Fruit fly (Drosophila melanogaster) whole organism, embryonic: Measurements from ENCODE around the gene CG2816.

Experiments used
- CG10274 ChIP-seq: fragments of 200-800 bp; sonication (Bioruptor generic); optimal IDR thresholded peaks from 3 replicates; lab custom pipeline; 2017; ENCODE audit warnings: missing biosample characterization, mild to moderate bottlenecking, missing genetic modification characterization
- CG12391 ChIP-seq: fragments of 200-800 bp; sonication (Bioruptor generic); optimal IDR thresholded peaks from 3 replicates; lab custom pipeline; 2018; ENCODE audit warnings: missing biosample characterization, mild to moderate bottlenecking, missing genetic modification characterization, moderate library complexity
- CG14050 ChIP-seq: fragments of 200-800 bp; sonication (Bioruptor generic); IDR thresholded peaks from 3 replicates; pipeline ENCODE4 v1.3.6; 2022; ENCODE audit warnings: missing biosample characterization, missing genetic modification characterization
- CG15269 ChIP-seq: fragments of 200-800 bp; sonication (Bioruptor generic); optimal IDR thresholded peaks from 2 replicates; lab custom pipeline; 2018; ENCODE audit warnings: missing biosample characterization, mild to moderate bottlenecking, missing genetic modification characterization, moderate library complexity
- CG1529 ChIP-seq: fragments of 200-800 bp; sonication (Bioruptor generic); optimal IDR thresholded peaks from 3 replicates; lab custom pipeline; 2018; ENCODE audit warnings: missing biosample characterization, missing genetic modification characterization
- CG15514 ChIP-seq: fragments of 200-800 bp; sonication (Bioruptor generic); optimal IDR thresholded peaks from 3 replicates; lab custom pipeline; 2017; ENCODE audit warnings: missing biosample characterization, missing genetic modification characterization, mild to moderate bottlenecking, moderate library complexity, missing genetic modification reagents
- CG16813 ChIP-seq: fragments of 200-800 bp; sonication (Bioruptor generic); IDR thresholded peaks from 3 replicates; pipeline ENCODE4 v1.3.6; 2022; ENCODE audit warnings: missing biosample characterization, missing genetic modification characterization; ENCODE audit not compliant: partially characterized antibody
- CG17186 ChIP-seq: fragments of 200-800 bp; sonication (Bioruptor generic); optimal IDR thresholded peaks from 3 replicates; lab custom pipeline; 2017; ENCODE audit warnings: missing biosample characterization, missing genetic modification reagents, missing genetic modification characterization
- CG17328 ChIP-seq: fragments of 200-800 bp; sonication (Bioruptor generic); IDR thresholded peaks from 2 replicates; pipeline ENCODE4 v1.3.6; 2022; ENCODE audit warnings: missing biosample characterization, missing genetic modification characterization
- CG17361 ChIP-seq: fragments of 200-800 bp; sonication (Bioruptor generic); IDR thresholded peaks from 3 replicates; pipeline ENCODE4 v1.3.6; 2022; ENCODE audit warnings: missing biosample characterization, missing genetic modification characterization
- CG17612 ChIP-seq: fragments of 200-800 bp; sonication (Bioruptor generic); IDR thresholded peaks from 2 replicates; pipeline ENCODE4 v1.3.6; 2022; ENCODE audit warnings: missing biosample characterization, missing genetic modification characterization
- CG3163 ChIP-seq: fragments of 200-800 bp; sonication (Bioruptor generic); optimal IDR thresholded peaks from 3 replicates; lab custom pipeline; 2016; ENCODE audit warnings: missing biosample characterization, missing genetic modification characterization
- CG3407 ChIP-seq: fragments of 200-800 bp; sonication (Bioruptor generic); optimal IDR thresholded peaks from 2 replicates; lab custom pipeline; 2018; ENCODE audit warnings: missing biosample characterization, mild to moderate bottlenecking, missing genetic modification characterization
- CG4617 ChIP-seq: fragments of 200-800 bp; sonication (Bioruptor generic); optimal IDR thresholded peaks from 3 replicates; lab custom pipeline; 2016; ENCODE audit warnings: missing biosample characterization, missing genetic modification characterization, borderline replicate concordance
- CG5245 ChIP-seq: fragments of 200-800 bp; sonication (Bioruptor generic); optimal IDR thresholded peaks from 3 replicates; lab custom pipeline; 2016; ENCODE audit warnings: missing biosample characterization, missing genetic modification characterization
- CG6654 ChIP-seq: fragments of 200-800 bp; sonication (Bioruptor generic); optimal IDR thresholded peaks from 2 replicates; lab custom pipeline; 2017; ENCODE audit warnings: missing biosample characterization, mild to moderate bottlenecking, missing genetic modification characterization
- CG6854 ChIP-seq: fragments of 200-800 bp; sonication (Bioruptor generic); optimal IDR thresholded peaks from 3 replicates; lab custom pipeline; 2017; ENCODE audit warnings: missing biosample characterization, mild to moderate bottlenecking, missing genetic modification characterization
- CG7357 ChIP-seq: fragments of 200-800 bp; sonication (Bioruptor generic); IDR thresholded peaks from 3 replicates; pipeline ENCODE4 v1.3.6; 2022; ENCODE audit warnings: missing biosample characterization, missing genetic modification characterization
- CG7987 ChIP-seq: fragments of 200-800 bp; sonication (Bioruptor generic); optimal IDR thresholded peaks from 2 replicates; lab custom pipeline; 2018; ENCODE audit warnings: missing biosample characterization, mild to moderate bottlenecking, missing genetic modification characterization, moderate library complexity
- CTCF ChIP-seq: fragments of 200-800 bp; sonication (Bioruptor generic); optimal IDR thresholded peaks from 2 replicates; lab custom pipeline; 2017; ENCODE audit warnings: missing biosample characterization, mild to moderate bottlenecking, missing genetic modification characterization, moderate library complexity
- Dfd ChIP-seq, 2 experiments: fragments of >200 bp; optimal IDR thresholded peaks; 2 replicates each; lab custom pipeline; 2017; ENCODE audit warnings: missing biosample characterization in 2 of 2, missing genetic modification characterization in 2 of 2
- E2f2 ChIP-seq: fragments of 200-800 bp; sonication (Bioruptor generic); IDR thresholded peaks from 2 replicates; pipeline ENCODE4 v1.3.6; 2022; ENCODE audit warnings: missing biosample characterization, missing genetic modification characterization
- Eip74EF ChIP-seq, 2 experiments: fragments of 200-800 bp in 1 of 2; fragments of >200 bp in 1 of 2; sonication (Bioruptor generic) in 1 of 2; optimal IDR thresholded peaks; 2 replicates each; lab custom pipeline; 2017 to 2019; ENCODE audit warnings: missing biosample characterization in 2 of 2, missing genetic modification characterization in 2 of 2, mild to moderate bottlenecking in 1 of 2, moderate library complexity in 1 of 2
- Hr3 ChIP-seq: fragments of 200-800 bp; sonication (Bioruptor generic); optimal IDR thresholded peaks from 3 replicates; lab custom pipeline; 2016; ENCODE audit warnings: missing biosample characterization, missing genetic modification characterization
- Jarid2 ChIP-seq: fragments of 200-800 bp; sonication (Bioruptor generic); optimal IDR thresholded peaks from 3 replicates; lab custom pipeline; 2017; ENCODE audit warnings: mild to moderate bottlenecking, missing biosample characterization, missing genetic modification reagents, missing genetic modification characterization
- Lhr ChIP-seq: fragments of 200-800 bp; sonication (Bioruptor generic); optimal IDR thresholded peaks from 3 replicates; lab custom pipeline; 2017; ENCODE audit warnings: mild to moderate bottlenecking, missing biosample characterization, missing genetic modification reagents, missing genetic modification characterization
- NFAT ChIP-seq: fragments of 200-800 bp; sonication (Bioruptor generic); IDR thresholded peaks from 2 replicates; pipeline ENCODE4 v1.3.6; 2022; ENCODE audit warnings: missing biosample characterization, missing genetic modification characterization
- Nf-YA ChIP-seq: fragments of 200-800 bp; sonication (Bioruptor generic); IDR thresholded peaks from 2 replicates; pipeline ENCODE4 v1.3.6; 2022; ENCODE audit warnings: missing biosample characterization, missing genetic modification characterization
- Nf-YB ChIP-seq: fragments of 200-800 bp; sonication (Bioruptor generic); optimal IDR thresholded peaks from 3 replicates; lab custom pipeline; 2019; ENCODE audit warnings: missing biosample characterization, mild to moderate bottlenecking, missing genetic modification characterization, moderate library complexity
- Pdp1 ChIP-seq, 2 experiments: fragments of 200-800 bp; sonication (Bioruptor generic); optimal IDR thresholded peaks; 3 replicates each; lab custom pipeline; 2016; ENCODE audit warnings: missing biosample characterization in 2 of 2, missing genetic modification characterization in 2 of 2, mild to moderate bottlenecking in 1 of 2, moderate library complexity in 1 of 2
- Rfx ChIP-seq: fragments of 200-800 bp; sonication (Bioruptor generic); IDR thresholded peaks from 2 replicates; pipeline ENCODE4 v1.3.6; 2022; ENCODE audit warnings: missing biosample characterization, missing genetic modification characterization
- Trl ChIP-seq, 3 experiments: fragments of >200 bp in 2 of 3; fragments of 200-800 bp in 1 of 3; sonication (Bioruptor generic) in 1 of 3; optimal IDR thresholded peaks; 2 replicates in 1 of 3; 3 replicates in 2 of 3; lab custom pipeline; 2016 to 2017; ENCODE audit warnings: missing biosample characterization in 1 of 3, missing genetic modification characterization in 1 of 3
- Vsx1 ChIP-seq: fragments of 200-800 bp; sonication (Bioruptor generic); optimal IDR thresholded peaks from 2 replicates; lab custom pipeline; 2017; ENCODE audit warnings: missing biosample characterization, mild to moderate bottlenecking, missing genetic modification characterization, missing genetic modification reagents
- Xbp1 ChIP-seq: fragments of 200-800 bp; sonication (Bioruptor generic); optimal IDR thresholded peaks from 3 replicates; lab custom pipeline; 2016; ENCODE audit warnings: missing biosample characterization, mild to moderate bottlenecking, missing genetic modification characterization
- aop ChIP-seq: fragments of 200-800 bp; sonication (Bioruptor generic); IDR thresholded peaks from 2 replicates; pipeline ENCODE4 v1.3.6; 2022; ENCODE audit warnings: missing biosample characterization, missing genetic modification characterization
- ap ChIP-seq: fragments of 200-800 bp; sonication (Bioruptor generic); IDR thresholded peaks from 2 replicates; pipeline ENCODE4 v1.3.6; 2022; ENCODE audit warnings: missing biosample characterization, missing genetic modification characterization
- ato ChIP-seq: fragments of 200-800 bp; sonication (Bioruptor generic); IDR thresholded peaks from 2 replicates; pipeline ENCODE4 v1.3.6; 2022; ENCODE audit warnings: missing biosample characterization, missing genetic modification characterization; ENCODE audit not compliant: partially characterized antibody
- croc ChIP-seq: fragments of 200-800 bp; sonication (Bioruptor generic); conservative IDR thresholded peaks from 3 replicates; pipeline ENCODE4 v1.3.6; 2022; ENCODE audit warnings: missing biosample characterization, missing genetic modification characterization
- ewg ChIP-seq: fragments of 200-800 bp; sonication (Bioruptor generic); optimal IDR thresholded peaks from 3 replicates; lab custom pipeline; 2017; ENCODE audit warnings: mild to moderate bottlenecking, missing biosample characterization, missing genetic modification reagents, missing genetic modification characterization
- gt ChIP-seq: fragments of 200-800 bp; sonication (Bioruptor generic); IDR thresholded peaks from 2 replicates; pipeline ENCODE4 v1.3.6; 2022; ENCODE audit warnings: missing biosample characterization, missing genetic modification characterization
- jing ChIP-seq: fragments of 200-800 bp; sonication (Bioruptor generic); optimal IDR thresholded peaks from 2 replicates; lab custom pipeline; 2018; ENCODE audit warnings: missing biosample characterization, mild to moderate bottlenecking, missing genetic modification characterization
- lmd ChIP-seq: fragments of 200-800 bp; sonication (Bioruptor generic); IDR thresholded peaks from 2 replicates; pipeline ENCODE4 v1.3.6; 2022; ENCODE audit warnings: missing biosample characterization, missing genetic modification characterization
- pzg ChIP-seq: fragments of 200-800 bp; sonication (Bioruptor generic); optimal IDR thresholded peaks from 3 replicates; lab custom pipeline; 2018; ENCODE audit warnings: missing biosample characterization, mild to moderate bottlenecking, missing genetic modification characterization, moderate library complexity
- ro ChIP-seq: fragments of 200-800 bp; sonication (Bioruptor generic); IDR thresholded peaks from 2 replicates; pipeline ENCODE4 v1.3.6; 2022; ENCODE audit warnings: missing biosample characterization, missing genetic modification characterization
- seq ChIP-seq: fragments of 200-800 bp; sonication (Bioruptor generic); IDR thresholded peaks from 2 replicates; pipeline ENCODE4 v1.3.6; 2022; ENCODE audit warnings: missing biosample characterization, missing genetic modification characterization
- tin ChIP-seq: fragments of 200-800 bp; sonication (Bioruptor generic); optimal IDR thresholded peaks from 3 replicates; lab custom pipeline; 2016; ENCODE audit warnings: missing biosample characterization, missing genetic modification characterization
- tna ChIP-seq: fragments of 200-800 bp; sonication (Bioruptor generic); IDR thresholded peaks from 2 replicates; pipeline ENCODE4 v1.3.6; 2022; ENCODE audit warnings: missing biosample characterization, missing genetic modification characterization; ENCODE audit not compliant: partially characterized antibody
- vvl ChIP-seq: fragments of 200-800 bp; sonication (Bioruptor generic); IDR thresholded peaks from 2 replicates; pipeline ENCODE4 v1.3.6; 2022; ENCODE audit warnings: missing biosample characterization, missing genetic modification characterization
- z ChIP-seq: fragments of 200-800 bp; sonication (Bioruptor generic); IDR thresholded peaks from 3 replicates; pipeline ENCODE4 v1.3.6; 2022; ENCODE audit warnings: missing biosample characterization, missing genetic modification characterization
- zf30C ChIP-seq: fragments of 200-800 bp; sonication (Bioruptor generic); optimal IDR thresholded peaks from 3 replicates; lab custom pipeline; 2018; ENCODE audit warnings: missing biosample characterization, mild to moderate bottlenecking, missing genetic modification characterization

Gene CG2816

DNA sequence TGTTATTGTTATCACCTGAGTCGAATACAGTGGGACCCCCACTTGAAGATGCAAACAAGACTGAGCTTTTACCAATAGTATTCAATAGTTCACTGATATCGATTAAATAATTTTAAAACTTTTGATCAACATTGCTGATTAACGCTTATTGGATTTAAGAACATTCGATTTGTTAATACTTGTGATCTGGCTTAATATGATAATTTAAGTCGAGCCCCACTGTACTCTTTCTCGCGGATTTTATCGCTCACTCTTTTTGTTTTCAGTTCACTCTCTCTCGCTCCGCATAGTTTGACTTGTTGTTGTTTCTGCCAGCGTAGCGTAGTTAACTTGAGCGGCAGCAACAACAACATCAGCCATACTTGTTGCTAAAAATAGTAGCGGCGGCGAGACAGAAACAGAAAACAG, 47.8 kb upstream of the CG2816 start (continued):
- TF ChIP-seq Jarid2 (GFP tag; lab: Kevin White, UChicago), result peak; percentile 88
- TF ChIP-seq aop, result peak; percentile 87
- peak; percentile 99 for TF ChIP-seq CG12391 (tag; lab: Kevin White, UChicago)
- TF ChIP-seq lmd (GFP tag; lab: Robert Waterston, UW), result peak; percentile 98
- TF ChIP-seq CG4617 (GFP tag; lab: Kevin White, UChicago), result peak; percentile 97
- TF ChIP-seq CG17186 (GFP tag; lab: Kevin White, UChicago), result peak; percentile 94
- TF ChIP-seq Lhr (GFP tag; lab: Kevin White, UChicago), result peak; percentile 93
- peak; percentile 97 to 98 for TF ChIP-seq Pdp1 (GFP tag; optimal IDR thresholded peaks at IDR 0.05; lab: Kevin White, UChicago)
- TF ChIP-seq CG3407 (GFP tag; lab: Kevin White, UChicago), result peak; percentile 97
- TF ChIP-seq CG5245 (GFP tag; lab: Kevin White, UChicago), result peak; percentile 98
- TF ChIP-seq CG1529, result peak; percentile 99
- TF ChIP-seq croc, result peak; percentile 97
- peak; percentile 95 for TF ChIP-seq gt (GFP tag; lab: Robert Waterston, UW)
- peak; percentile 97 for TF ChIP-seq CG6854 (GFP tag; lab: Kevin White, UChicago)
- peak; percentile 98 for TF ChIP-seq NFAT
- TF ChIP-seq CG15269 (tag; lab: Kevin White, UChicago), result peak; percentile 98
- TF ChIP-seq tna, result no peak
- peak; percentile 97 for TF ChIP-seq CG14050
- TF ChIP-seq CTCF (GFP tag; lab: Kevin White, UChicago), result peak; percentile 71
- TF ChIP-seq Eip74EF (GFP tag; optimal IDR thresholded peaks at IDR 0.05; lab: Kevin White, UChicago), result peak in 1 of 2 experiments; percentile 98
- peak; percentile 87 for TF ChIP-seq E2f2 (GFP tag; lab: Robert Waterston, UW)
- peak; percentile 92 for TF ChIP-seq CG10274
- peak; percentile 99 for TF ChIP-seq vvl (GFP tag; lab: Robert Waterston, UW)
- TF ChIP-seq zf30C (GFP tag; lab: Kevin White, UChicago), result peak; percentile 49
- no peak for TF ChIP-seq Dfd (GFP tag; optimal IDR thresholded peaks at IDR 0.05; lab: Kevin White, UChicago)
- TF ChIP-seq CG16813, result no peak
- TF ChIP-seq Nf-YB (GFP tag; lab: Kevin White, UChicago), result peak; percentile 89
- TF ChIP-seq CG7357 (GFP tag; lab: Robert Waterston, UW), result peak; percentile 92
- TF ChIP-seq Vsx1 (GFP tag; lab: Kevin White, UChicago), result peak; percentile 94
- TF ChIP-seq CG17328 (GFP tag; lab: Robert Waterston, UW), result peak; percentile 97
- TF ChIP-seq seq (GFP tag; lab: Robert Waterston, UW), result peak; percentile 98
- peak; percentile 93 for TF ChIP-seq CG7987
- peak; percentile 96 for TF ChIP-seq ewg (GFP tag; lab: Kevin White, UChicago)
- peak; percentile 99 for TF ChIP-seq Xbp1 (GFP tag; lab: Kevin White, UChicago)
- TF ChIP-seq Hr3 (GFP tag; lab: Kevin White, UChicago), result peak; percentile 95
- peak; percentile 96 for TF ChIP-seq ap (GFP tag; lab: Robert Waterston, UW)
- peak; percentile 65 for TF ChIP-seq z (GFP tag; lab: Robert Waterston, UW)
- peak; percentile 93 for TF ChIP-seq ro (GFP tag; lab: Robert Waterston, UW)
- peak; percentile 98 for TF ChIP-seq Rfx
- TF ChIP-seq Nf-YA (GFP tag; lab: Robert Waterston, UW), result peak; percentile 96
- TF ChIP-seq pzg (GFP tag; lab: Kevin White, UChicago), result peak; percentile 34
- TF ChIP-seq CG17612, result peak; percentile 93
- TF ChIP-seq CG6654 (GFP tag; lab: Kevin White, UChicago), result peak; percentile 91
- peak; percentile 98 for TF ChIP-seq CG17361 (GFP tag; lab: Robert Waterston, UW)
- no peak for TF ChIP-seq ato (GFP tag; lab: Robert Waterston, UW)
- peak; percentile 98 for TF ChIP-seq tin (GFP tag; lab: Kevin White, UChicago)
- TF ChIP-seq CG15514 (GFP tag; lab: Kevin White, UChicago), result peak; percentile 94
- peak; percentile 94 for TF ChIP-seq CG3163 (GFP tag; lab: Kevin White, UChicago)
- TF ChIP-seq jing, result peak; percentile 96
- TF ChIP-seq Trl (optimal IDR thresholded peaks at IDR 0.05; lab: Kevin White, UChicago), result peak; percentile 78 to 89
- peak; percentile 98 for TF ChIP-seq Trl (GFP tag; optimal IDR thresholded peaks at IDR 0.05; lab: Kevin White, UChicago)
